Worm (Caenorhabditis elegans) whole organism, mixed stage, embryonic: ENCODE results near the gene fbxa-190.

Experiments
- ceh-43 ChIP-seq: fragments of 200-800 bp; sonication (Bioruptor generic); optimal IDR thresholded peaks from 2 replicates; lab custom pipeline; 2018; ENCODE audit warnings: mild to moderate bottlenecking, missing genetic modification characterization, moderate library complexity, missing compliant biosample characterization
- elt-3 ChIP-seq: fragments of 150-350 bp; optimal IDR thresholded peaks from 2 replicates; lab custom pipeline; 2014; ENCODE audit warnings: missing biosample characterization, missing genetic modification characterization
- ham-2 ChIP-seq: fragments of 200-800 bp; sonication (Bioruptor generic); optimal IDR thresholded peaks from 2 replicates; lab custom pipeline; 2018; ENCODE audit warnings: mild to moderate bottlenecking, missing genetic modification characterization, missing compliant biosample characterization
- hlh-1 ChIP-seq: fragments of 150-350 bp; optimal IDR thresholded peaks from 2 replicates; lab custom pipeline; 2014; ENCODE audit warnings: missing biosample characterization, missing genetic modification reagents, missing genetic modification characterization
- mep-1 ChIP-seq: fragments of 150-350 bp; optimal IDR thresholded peaks from 2 replicates; lab custom pipeline; 2017; ENCODE audit warnings: missing biosample characterization, missing genetic modification reagents, missing genetic modification characterization, inconsistent platforms
- nhr-237 ChIP-seq: fragments of 150-350 bp; optimal IDR thresholded peaks from 2 replicates; lab custom pipeline; 2014; ENCODE audit warnings: missing biosample characterization, missing genetic modification characterization
- pha-4 ChIP-seq: fragments of 150-350 bp; optimal IDR thresholded peaks from 2 replicates; lab custom pipeline; 2018; ENCODE audit warnings: missing biosample characterization, missing genetic modification reagents, missing genetic modification characterization
- snpc-4 ChIP-seq: fragments of 150-350 bp; optimal IDR thresholded peaks from 2 replicates; lab custom pipeline; 2014; ENCODE audit warnings: missing biosample characterization, missing genetic modification characterization
- sptf-1 ChIP-seq: sonication (generic microtip); optimal IDR thresholded peaks from 2 replicates; lab custom pipeline; 2017; ENCODE audit warnings: mild to moderate bottlenecking, missing genetic modification characterization, moderate library complexity, missing compliant biosample characterization
- unc-39 ChIP-seq: fragments of 150-350 bp; optimal IDR thresholded peaks from 2 replicates; lab custom pipeline; 2014; ENCODE audit warnings: missing biosample characterization, missing genetic modification characterization
- zip-8 ChIP-seq: fragments of 150-350 bp; optimal IDR thresholded peaks from 2 replicates; lab custom pipeline; 2014; ENCODE audit warnings: missing biosample characterization, missing genetic modification characterization
- ztf-11 ChIP-seq: fragments of 150-350 bp; optimal IDR thresholded peaks from 2 replicates; lab custom pipeline; 2014; ENCODE audit warnings: missing biosample characterization, missing genetic modification characterization

DNA sequence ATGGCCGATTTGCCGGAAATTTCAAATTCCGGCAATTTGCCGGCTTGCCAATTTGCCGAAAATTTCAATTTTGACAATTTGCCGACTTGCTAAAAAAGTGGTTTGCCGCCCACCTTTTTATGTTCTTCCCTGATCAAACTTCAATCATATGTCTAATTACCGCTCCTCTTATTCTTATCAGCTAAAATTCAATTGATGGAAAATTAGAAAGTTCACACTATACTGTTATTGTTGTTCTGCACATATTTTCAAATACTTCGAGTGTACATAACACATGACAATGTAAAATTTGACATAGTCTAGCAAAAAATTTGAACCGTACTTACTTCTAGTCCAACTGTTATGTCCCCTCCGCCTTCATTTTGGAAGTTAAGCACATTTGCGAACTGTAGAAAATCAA, 34.0 kb upstream of the fbxa-190 start:
- TF ChIP-seq mep-1 (tag; lab: Kevin White, UChicago): no peak
- TF ChIP-seq ztf-11: no peak
- no peak for TF ChIP-seq hlh-1 (tag; lab: Kevin White, UChicago)
- no peak for TF ChIP-seq nhr-237 (tag; lab: Kevin White, UChicago)
- TF ChIP-seq ham-2: no peak
- TF ChIP-seq elt-3 (tag; lab: Kevin White, UChicago): no peak
- TF ChIP-seq pha-4 (tag; lab: Kevin White, UChicago): no peak
- TF ChIP-seq sptf-1: no peak
- no peak for TF ChIP-seq zip-8 (tag; lab: Kevin White, UChicago)
- TF ChIP-seq unc-39 (tag; lab: Kevin White, UChicago): no peak
- no peak for TF ChIP-seq snpc-4 (tag; lab: Kevin White, UChicago)
- no peak for TF ChIP-seq ceh-43 (GFP tag; lab: Kevin White, UChicago)
